Fruit fly (Drosophila melanogaster) whole organism, prepupa: ENCODE measurements around the gene CG8319.

Experiments
- CG10631 ChIP-seq: fragments of 200-800 bp; sonication (Bioruptor generic); optimal IDR thresholded peaks from 2 replicates; lab custom pipeline; 2016; ENCODE audit warnings: missing biosample characterization, missing genetic modification characterization
- Gug ChIP-seq: fragments of 200-800 bp; sonication (Bioruptor generic); IDR thresholded peaks from 2 replicates; pipeline ENCODE4 v1.3.6; 2022; ENCODE audit warnings: missing biosample characterization, missing genetic modification characterization
- Sox102F ChIP-seq: fragments of 200-800 bp; sonication (Bioruptor generic); optimal IDR thresholded peaks from 2 replicates; lab custom pipeline; 2016; ENCODE audit warnings: missing biosample characterization, mild to moderate bottlenecking, missing genetic modification characterization
- acj6 ChIP-seq: fragments of 200-800 bp; sonication (Bioruptor generic); optimal IDR thresholded peaks from 3 replicates; lab custom pipeline; 2016; ENCODE audit warnings: missing biosample characterization, missing genetic modification characterization

DNA sequence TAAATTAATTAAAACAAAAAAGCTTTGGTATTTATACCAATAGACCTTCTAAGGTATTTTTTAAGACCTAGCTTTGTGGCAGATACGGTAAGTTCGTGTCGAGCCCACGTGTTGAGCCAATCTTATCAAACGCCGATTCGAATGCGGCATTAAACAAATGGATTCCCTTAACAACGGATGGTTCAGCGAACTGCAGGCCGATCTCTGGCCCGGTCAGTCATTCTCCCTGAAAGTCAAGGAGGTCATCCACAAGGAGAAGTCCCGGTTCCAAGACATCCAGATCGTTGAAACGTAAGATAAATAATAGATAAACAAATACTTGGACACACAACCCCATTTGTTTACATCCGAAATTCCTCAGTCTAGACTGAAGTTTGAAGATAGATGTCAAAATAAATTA, 4.4 kb downstream of the CG8319 start, which contains the start of gene SpdS:
- no peak for TF ChIP-seq CG10631 (GFP tag; lab: Kevin White, UChicago)
- no peak for TF ChIP-seq Gug (GFP tag; lab: Robert Waterston, UW)
- TF ChIP-seq acj6 (GFP tag; lab: Kevin White, UChicago): no peak
- no peak for TF ChIP-seq Sox102F (GFP tag; lab: Kevin White, UChicago)
